Worm (Caenorhabditis elegans) whole organism, L3 larva: Measurements from ENCODE around the gene C54C6.11.

ENCODE experiments used
- R02D3.7 ChIP-seq: fragments of 150-350 bp; optimal IDR thresholded peaks from 2 replicates; lab custom pipeline; 2014; ENCODE audit warnings: missing biosample characterization, missing genetic modification characterization
- ZK546.5 ChIP-seq: sonication (generic microtip); optimal IDR thresholded peaks from 2 replicates; lab custom pipeline; 2017; ENCODE audit warnings: missing biosample characterization, missing genetic modification characterization
- aly-2 ChIP-seq: fragments of 150-350 bp; optimal IDR thresholded peaks from 2 replicates; lab custom pipeline; 2014; ENCODE audit warnings: missing biosample characterization, missing genetic modification characterization
- ama-1 ChIP-seq: fragments of 150-350 bp; optimal IDR thresholded peaks from 2 replicates; lab custom pipeline; 2018
- ceh-16 ChIP-seq: sonication (generic microtip); optimal IDR thresholded peaks from 2 replicates; lab custom pipeline; 2017; ENCODE audit warnings: missing biosample characterization, missing genetic modification characterization
- ceh-28 ChIP-seq: fragments of 150-350 bp; optimal IDR thresholded peaks from 2 replicates; lab custom pipeline; 2014; ENCODE audit warnings: missing biosample characterization, missing genetic modification reagents, missing genetic modification characterization
- ceh-9 ChIP-seq: sonication (generic microtip); optimal IDR thresholded peaks from 2 replicates; lab custom pipeline; 2018; ENCODE audit warnings: missing biosample characterization, missing genetic modification characterization
- daf-12 ChIP-seq: fragments of 150-350 bp; optimal IDR thresholded peaks from 2 replicates; lab custom pipeline; 2014; ENCODE audit warnings: missing biosample characterization, missing genetic modification reagents, missing genetic modification characterization
- egl-27 ChIP-seq: sonication (generic microtip); optimal IDR thresholded peaks from 4 replicates; lab custom pipeline; 2017; ENCODE audit warnings: missing biosample characterization, missing genetic modification reagents, missing genetic modification characterization
- egl-5 ChIP-seq: fragments of 150-350 bp; optimal IDR thresholded peaks from 2 replicates; lab custom pipeline; 2017; ENCODE audit warnings: missing biosample characterization, missing genetic modification reagents, missing genetic modification characterization, inconsistent platforms
- elt-2 ChIP-seq: sonication (generic microtip); optimal IDR thresholded peaks from 2 replicates; lab custom pipeline; 2016; ENCODE audit warnings: missing genetic modification reagents, mild to moderate bottlenecking, missing genetic modification characterization, missing compliant biosample characterization
- elt-3 ChIP-seq, 3 experiments: fragments of 150-350 bp in 1 of 3; sonication (generic microtip) in 2 of 3; optimal IDR thresholded peaks; 2 replicates in 2 of 3; 4 replicates in 1 of 3; lab custom pipeline; 2014 to 2017; ENCODE audit warnings: missing biosample characterization in 3 of 3, missing genetic modification characterization in 3 of 3
- eor-1 ChIP-seq, 2 experiments: fragments of 150-350 bp; optimal IDR thresholded peaks; 2 replicates each; lab custom pipeline; 2014 to 2018; ENCODE audit warnings: missing biosample characterization in 2 of 2, missing genetic modification characterization in 2 of 2
- fkh-10 ChIP-seq: sonication (generic microtip); optimal IDR thresholded peaks from 2 replicates; lab custom pipeline; 2017; ENCODE audit warnings: missing biosample characterization, missing genetic modification reagents, missing genetic modification characterization
- fkh-2 ChIP-seq: fragments of 150-350 bp; optimal IDR thresholded peaks from 2 replicates; lab custom pipeline; 2014; ENCODE audit warnings: missing biosample characterization, missing genetic modification reagents, missing genetic modification characterization
- jun-1 ChIP-seq: fragments of 150-350 bp; optimal IDR thresholded peaks from 2 replicates; lab custom pipeline; 2014; ENCODE audit warnings: missing biosample characterization, missing genetic modification reagents, missing genetic modification characterization
- lin-39 ChIP-seq: fragments of 150-350 bp; optimal IDR thresholded peaks from 2 replicates; lab custom pipeline; 2018; ENCODE audit warnings: missing biosample characterization, missing genetic modification reagents, missing genetic modification characterization
- lsy-12 ChIP-seq: sonication (generic microtip); optimal IDR thresholded peaks from 2 replicates; lab custom pipeline; 2016; ENCODE audit warnings: mild to moderate bottlenecking, missing genetic modification characterization, missing compliant biosample characterization
- mdl-1 ChIP-seq: fragments of 150-350 bp; optimal IDR thresholded peaks from 2 replicates; lab custom pipeline; 2014; ENCODE audit warnings: missing biosample characterization, missing genetic modification characterization
- mml-1 ChIP-seq: fragments of 150-350 bp; sonication (generic microtip); optimal IDR thresholded peaks from 3 replicates; lab custom pipeline; 2014; ENCODE audit warnings: missing biosample characterization, missing genetic modification characterization
- nfya-1 ChIP-seq: sonication (generic microtip); optimal IDR thresholded peaks from 2 replicates; lab custom pipeline; 2017; ENCODE audit warnings: missing genetic modification characterization, mild to moderate bottlenecking, missing compliant biosample characterization, antibody characterized with exemption, moderate library complexity; ENCODE audit not compliant: insufficient read depth
- nhr-12 ChIP-seq: fragments of 150-350 bp; optimal IDR thresholded peaks from 2 replicates; lab custom pipeline; 2014; ENCODE audit warnings: missing biosample characterization, missing genetic modification characterization
- nhr-23 ChIP-seq: fragments of 150-350 bp; optimal IDR thresholded peaks from 2 replicates; lab custom pipeline; 2014; ENCODE audit warnings: missing biosample characterization, missing genetic modification reagents, missing genetic modification characterization
- nhr-237 ChIP-seq: fragments of 150-350 bp; optimal IDR thresholded peaks from 2 replicates; lab custom pipeline; 2014; ENCODE audit warnings: missing biosample characterization, missing genetic modification characterization
- nhr-28 ChIP-seq: fragments of 150-350 bp; optimal IDR thresholded peaks from 2 replicates; lab custom pipeline; 2014; ENCODE audit warnings: missing biosample characterization, missing genetic modification characterization
- nhr-43 ChIP-seq: sonication (generic microtip); optimal IDR thresholded peaks from 2 replicates; lab custom pipeline; 2016; ENCODE audit warnings: mild to moderate bottlenecking, missing genetic modification characterization, missing compliant biosample characterization; ENCODE audit not compliant: poor library complexity, severe bottlenecking
- nhr-67 ChIP-seq: fragments of 150-350 bp; optimal IDR thresholded peaks from 2 replicates; lab custom pipeline; 2014; ENCODE audit warnings: missing biosample characterization, missing genetic modification characterization
- nhr-77 ChIP-seq: fragments of 150-350 bp; optimal IDR thresholded peaks from 2 replicates; lab custom pipeline; 2014; ENCODE audit warnings: missing biosample characterization, missing genetic modification characterization
- pha-4 ChIP-seq: fragments of 150-350 bp; optimal IDR thresholded peaks from 2 replicates; lab custom pipeline; 2014; ENCODE audit warnings: missing biosample characterization, missing genetic modification reagents, missing genetic modification characterization
- skn-1 ChIP-seq: fragments of 150-350 bp; optimal IDR thresholded peaks from 2 replicates; lab custom pipeline; 2014; ENCODE audit warnings: missing biosample characterization, missing genetic modification characterization
- snpc-4 ChIP-seq: fragments of 150-350 bp; optimal IDR thresholded peaks from 2 replicates; lab custom pipeline; 2014; ENCODE audit warnings: missing biosample characterization, missing genetic modification characterization
- tbx-2 ChIP-seq: sonication (generic microtip); optimal IDR thresholded peaks from 2 replicates; lab custom pipeline; 2016; ENCODE audit warnings: mild to moderate bottlenecking, missing genetic modification characterization, missing compliant biosample characterization
- unc-39 ChIP-seq: sonication (generic microtip); optimal IDR thresholded peaks from 4 replicates; lab custom pipeline; 2017; ENCODE audit warnings: missing biosample characterization, missing genetic modification characterization
- unc-62 ChIP-seq: fragments of 150-350 bp; sonication (generic microtip); optimal IDR thresholded peaks from 4 replicates; lab custom pipeline; 2014; ENCODE audit warnings: missing biosample characterization, missing genetic modification reagents, missing genetic modification characterization
- zag-1 ChIP-seq: fragments of 150-350 bp; optimal IDR thresholded peaks from 2 replicates; lab custom pipeline; 2014; ENCODE audit warnings: missing biosample characterization, missing genetic modification characterization
- ztf-11 ChIP-seq: fragments of 150-350 bp; optimal IDR thresholded peaks from 2 replicates; lab custom pipeline; 2014; ENCODE audit warnings: missing biosample characterization, missing genetic modification characterization
- ztf-4 ChIP-seq: fragments of 150-350 bp; optimal IDR thresholded peaks from 2 replicates; lab custom pipeline; 2014; ENCODE audit warnings: missing biosample characterization, missing genetic modification characterization

Gene C54C6.11

DNA sequence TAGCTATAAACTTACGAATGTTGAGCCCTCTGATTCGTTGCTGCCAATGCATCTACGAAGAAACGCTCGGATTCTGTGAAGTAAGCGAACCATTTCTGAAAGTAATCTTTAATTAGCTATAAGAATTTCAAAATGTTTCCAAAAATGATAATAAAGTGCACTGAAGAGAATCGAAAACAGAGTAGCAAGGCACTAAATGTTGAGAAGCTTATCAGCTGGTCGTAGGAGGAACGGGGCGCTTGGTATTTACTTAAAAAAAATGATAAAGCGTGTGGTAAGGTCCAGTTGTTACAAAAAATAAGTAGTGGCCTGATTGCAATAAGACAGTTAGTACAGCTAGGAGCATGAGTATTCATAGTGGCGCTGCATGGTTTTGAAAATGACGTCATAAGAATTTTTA is 1.8 kb upstream of the C54C6.11 start, which contains the start of gene C54C6.7:
C54C6.7 (minus strand) TSS at position 101 of the 400 bp plus-strand sequence.
- TF ChIP-seq elt-3 (tag; optimal IDR thresholded peaks at IDR 0.05; lab: Kevin White, UChicago) = no peak
- TF ChIP-seq lin-39 (tag; lab: Kevin White, UChicago) = no peak
- TF ChIP-seq daf-12 (tag; lab: Kevin White, UChicago) = no peak
- no peak for TF ChIP-seq R02D3.7 (tag; lab: Kevin White, UChicago)
- TF ChIP-seq unc-62 (GFP tag; lab: Kevin White, UChicago) = no peak
- no peak for TF ChIP-seq jun-1 (tag; lab: Kevin White, UChicago)
- TF ChIP-seq ZK546.5 (tag; lab: Kevin White, UChicago) = no peak
- no peak for TF ChIP-seq ztf-4 (tag; lab: Kevin White, UChicago)
- no peak for TF ChIP-seq mml-1 (tag; lab: Kevin White, UChicago)
- no peak for TF ChIP-seq ceh-28 (tag; lab: Kevin White, UChicago)
- no peak for TF ChIP-seq nhr-28 (tag; lab: Kevin White, UChicago)
- TF ChIP-seq mdl-1 = no peak
- no peak for TF ChIP-seq snpc-4 (tag; lab: Kevin White, UChicago)
- no peak for TF ChIP-seq ama-1 (lab: Kevin White, UChicago)
- no peak for TF ChIP-seq ceh-16 (tag; lab: Kevin White, UChicago)

DNA sequence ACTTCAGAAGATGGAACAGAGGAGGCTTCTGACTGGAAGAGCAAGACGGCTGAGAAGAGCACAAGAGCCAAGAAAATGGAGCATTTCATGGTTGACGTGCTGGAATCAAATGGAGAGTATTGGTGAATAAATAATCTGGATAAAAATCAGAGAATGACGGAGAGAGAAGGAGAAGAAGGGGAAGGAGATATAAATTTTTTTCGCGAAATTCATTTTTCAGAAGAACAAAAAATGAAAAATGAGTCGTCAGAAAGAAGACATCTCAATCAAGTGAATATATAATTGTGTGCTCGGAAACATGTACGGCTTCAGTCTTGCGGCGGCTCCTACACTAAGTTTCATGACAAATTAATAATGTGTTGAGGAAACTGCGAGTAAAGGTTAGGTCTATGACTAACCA is 1.6 kb downstream of the C54C6.11 start, which contains the start of gene C54C6.5:
C54C6.5 (minus strand) TSS at position 101 of the 400 bp plus-strand sequence.
- TF ChIP-seq unc-62 (GFP tag; lab: Kevin White, UChicago) (no peak), ztf-4 (tag; lab: Kevin White, UChicago) (no peak), nhr-23 (tag; lab: Kevin White, UChicago) (no peak), ZK546.5 (tag; lab: Kevin White, UChicago) (no peak), nhr-12 (no peak), nhr-43 (tag; lab: Kevin White, UChicago) (no peak), ama-1 (lab: Kevin White, UChicago) (no peak), egl-27 (tag; lab: Kevin White, UChicago) (no peak), nhr-237 (tag; lab: Kevin White, UChicago) (no peak), lsy-12 (tag; lab: Kevin White, UChicago) (no peak), aly-2 (no peak), ceh-28 (tag; lab: Kevin White, UChicago) (no peak), nhr-28 (tag; lab: Kevin White, UChicago) (no peak), egl-5 (tag; lab: Kevin White, UChicago) (no peak), elt-2 (no peak), eor-1 (tag; optimal IDR thresholded peaks at IDR 0.05; lab: Kevin White, UChicago) (no peak), jun-1 (tag; lab: Kevin White, UChicago) (no peak), zag-1 (tag; lab: Kevin White, UChicago) (no peak), pha-4 (tag; lab: Kevin White, UChicago) (no peak), nhr-77 (tag; lab: Kevin White, UChicago) (no peak)

DNA sequence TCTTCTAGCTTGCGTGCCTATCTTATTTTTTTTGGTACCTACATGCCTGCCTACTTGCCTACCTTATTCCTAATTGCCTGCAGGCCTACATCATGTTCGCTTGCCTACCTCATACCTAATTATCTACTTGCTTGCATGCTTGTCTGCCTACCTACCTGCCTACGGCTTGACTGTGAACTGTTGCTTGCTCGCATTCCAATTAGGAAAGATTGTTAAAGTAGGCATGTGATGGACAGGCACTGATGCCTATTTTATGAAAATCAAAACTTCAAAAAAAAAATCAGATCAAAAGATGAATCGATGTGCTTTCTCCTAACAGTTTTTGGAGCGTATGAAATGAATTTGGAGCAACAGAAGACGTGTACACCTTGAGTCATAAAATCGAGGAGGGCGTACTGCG is 2.2 kb downstream of the C54C6.11 start:
- TF ChIP-seq ceh-9 (tag; lab: Kevin White, UChicago) = no peak
- TF ChIP-seq unc-39 (tag; lab: Kevin White, UChicago) = no peak
- TF ChIP-seq, all 47 proteins: peak for 0

DNA sequence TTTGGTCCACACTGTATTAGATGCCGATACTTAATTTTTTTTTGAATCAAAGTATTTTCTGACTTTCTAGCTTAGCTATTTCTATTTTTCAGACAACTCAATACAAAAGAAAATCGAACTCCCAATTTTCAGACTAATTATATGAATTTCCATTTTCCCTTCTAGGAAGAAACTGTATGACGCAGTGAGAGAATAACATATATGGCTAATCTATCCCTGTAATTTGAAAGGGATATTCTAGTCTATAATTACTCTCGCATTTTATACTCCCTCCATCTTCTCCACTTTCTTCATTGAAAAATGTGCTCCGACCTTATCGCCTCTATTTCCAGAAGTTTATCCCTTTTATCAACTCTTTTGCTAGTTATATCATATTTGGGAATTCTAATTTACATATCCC is 5.2 kb downstream of the C54C6.11 start, which contains the start of gene C54C6.4:
C54C6.4 (plus strand) TSS at position 301 of the 400 bp plus-strand sequence.
- TF ChIP-seq zag-1 (tag; lab: Kevin White, UChicago) = no peak
- TF ChIP-seq nfya-1 (tag; lab: Kevin White, UChicago) = no peak
- no peak for TF ChIP-seq ztf-11 (tag; lab: Kevin White, UChicago)
- TF ChIP-seq fkh-10 (GFP tag; lab: Kevin White, UChicago) = no peak
- no peak for TF ChIP-seq pha-4 (tag; lab: Kevin White, UChicago)
- TF ChIP-seq nhr-12 = no peak
- TF ChIP-seq elt-3 (tag; optimal IDR thresholded peaks at IDR 0.05; lab: Kevin White, UChicago) = no peak

DNA sequence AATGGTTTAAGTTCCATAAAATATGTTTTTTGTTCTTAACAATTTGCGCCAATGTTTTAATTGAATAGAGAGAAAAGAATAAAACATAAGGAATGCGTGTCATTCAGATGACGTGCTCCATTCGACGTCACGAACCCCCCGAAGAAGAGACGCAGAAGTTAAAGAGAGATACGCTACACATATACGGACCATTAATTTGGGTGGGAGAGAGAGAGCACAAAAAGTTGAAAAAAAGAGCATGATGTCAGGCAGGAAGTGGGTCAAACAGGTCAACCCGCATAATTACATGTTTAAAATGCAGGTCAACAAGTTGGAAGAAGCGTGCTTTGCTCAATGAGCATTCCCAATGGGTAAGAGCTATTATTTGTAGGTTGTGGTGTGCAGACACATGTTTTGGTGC is 12.1 kb downstream of the C54C6.11 start:
- no peak for TF ChIP-seq skn-1 (tag; lab: Kevin White, UChicago)
- TF ChIP-seq fkh-10 (GFP tag; lab: Kevin White, UChicago) = no peak
- TF ChIP-seq nhr-28 (tag; lab: Kevin White, UChicago) = no peak
- TF ChIP-seq nhr-237 (tag; lab: Kevin White, UChicago) = no peak
- no peak for TF ChIP-seq nhr-67 (tag; lab: Kevin White, UChicago)
- TF ChIP-seq nfya-1 (tag; lab: Kevin White, UChicago) = peak; percentile 28
- peak; percentile 60 for TF ChIP-seq fkh-2
- peak; percentile 21 for TF ChIP-seq lin-39 (tag; lab: Kevin White, UChicago)
- TF ChIP-seq tbx-2 (tag; lab: Kevin White, UChicago) = peak; percentile 41
- TF ChIP-seq, all 47 proteins: peak for 4
